Fruit fly (Drosophila melanogaster) whole organism, prepupa: ENCODE data around the gene Cyp6d5.

Experiments
- Blimp-1 ChIP-seq: fragments of 200-800 bp; sonication (Bioruptor generic); optimal IDR thresholded peaks from 3 replicates; lab custom pipeline; 2017; ENCODE audit warnings: missing biosample characterization, missing genetic modification characterization, mild to moderate bottlenecking, moderate library complexity, missing genetic modification reagents
- CG10631 ChIP-seq: fragments of 200-800 bp; sonication (Bioruptor generic); optimal IDR thresholded peaks from 2 replicates; lab custom pipeline; 2016; ENCODE audit warnings: missing biosample characterization, missing genetic modification characterization
- CG10669 ChIP-seq: fragments of 200-800 bp; sonication (Bioruptor generic); optimal IDR thresholded peaks from 3 replicates; lab custom pipeline; 2018; ENCODE audit warnings: missing biosample characterization, mild to moderate bottlenecking, missing genetic modification characterization, moderate library complexity
- CG11294 ChIP-seq: fragments of 200-800 bp; sonication (Bioruptor generic); IDR thresholded peaks from 2 replicates; pipeline ENCODE4 v1.3.6; 2022; ENCODE audit warnings: missing biosample characterization, missing genetic modification characterization
- CG11762 ChIP-seq: fragments of 200-800 bp; sonication (Bioruptor generic); optimal IDR thresholded peaks from 3 replicates; lab custom pipeline; 2016; ENCODE audit warnings: missing biosample characterization, missing genetic modification characterization; ENCODE audit not compliant: insufficient read depth
- CG11902 ChIP-seq: fragments of 200-800 bp; sonication (Bioruptor generic); optimal IDR thresholded peaks from 3 replicates; lab custom pipeline; 2016; ENCODE audit warnings: missing biosample characterization, missing genetic modification characterization
- CG1621 ChIP-seq: fragments of 200-800 bp; sonication (Bioruptor generic); optimal IDR thresholded peaks from 3 replicates; lab custom pipeline; 2018; ENCODE audit warnings: missing biosample characterization, mild to moderate bottlenecking, missing genetic modification characterization
- CG3032 ChIP-seq: fragments of 200-800 bp; optimal IDR thresholded peaks from 2 replicates; lab custom pipeline; 2019; ENCODE audit warnings: missing biosample characterization, mild to moderate bottlenecking, missing genetic modification characterization, moderate library complexity
- CG34406 ChIP-seq: fragments of 200-800 bp; sonication (Bioruptor generic); optimal IDR thresholded peaks from 3 replicates; lab custom pipeline; 2016; ENCODE audit warnings: missing biosample characterization, missing genetic modification characterization
- CG4318 ChIP-seq: fragments of 200-800 bp; sonication (Bioruptor generic); optimal IDR thresholded peaks from 3 replicates; lab custom pipeline; 2017; ENCODE audit warnings: missing biosample characterization, mild to moderate bottlenecking, missing genetic modification characterization
- CG6163 ChIP-seq: fragments of 200-800 bp; sonication (Bioruptor generic); IDR thresholded peaks from 3 replicates; pipeline ENCODE4 v1.3.6; 2022; ENCODE audit warnings: missing biosample characterization, missing genetic modification characterization
- CG6792 ChIP-seq: fragments of 200-800 bp; sonication (Bioruptor generic); optimal IDR thresholded peaks from 3 replicates; lab custom pipeline; 2016; ENCODE audit warnings: missing biosample characterization, missing genetic modification characterization
- CG6854 ChIP-seq: fragments of 200-800 bp; sonication (Bioruptor generic); optimal IDR thresholded peaks from 2 replicates; lab custom pipeline; 2017; ENCODE audit warnings: missing biosample characterization, mild to moderate bottlenecking, missing genetic modification characterization
- CG8319 ChIP-seq: fragments of 200-800 bp; sonication (Bioruptor generic); optimal IDR thresholded peaks from 3 replicates; lab custom pipeline; 2016; ENCODE audit warnings: missing biosample characterization, missing genetic modification characterization
- CG8632 ChIP-seq: fragments of 200-800 bp; sonication (Bioruptor generic); optimal IDR thresholded peaks from 3 replicates; lab custom pipeline; 2016; ENCODE audit warnings: missing biosample characterization, missing genetic modification characterization
- CG9139 ChIP-seq: fragments of 200-800 bp; sonication (Bioruptor generic); optimal IDR thresholded peaks from 3 replicates; lab custom pipeline; 2017; ENCODE audit warnings: missing biosample characterization, mild to moderate bottlenecking, missing genetic modification characterization
- Eip75B ChIP-seq: fragments of 200-800 bp; sonication (Bioruptor generic); optimal IDR thresholded peaks from 3 replicates; lab custom pipeline; 2016; ENCODE audit warnings: missing biosample characterization, missing genetic modification characterization
- Eip78C ChIP-seq: fragments of 200-800 bp; sonication (Bioruptor generic); peaks from one replicate; lab custom pipeline; 2016; ENCODE audit warnings: missing biosample characterization, missing genetic modification characterization
- Ets21C ChIP-seq: fragments of 200-800 bp; sonication (Bioruptor generic); optimal IDR thresholded peaks from 3 replicates; lab custom pipeline; 2016; ENCODE audit warnings: missing biosample characterization, missing genetic modification characterization
- Ets96B ChIP-seq: fragments of 200-800 bp; optimal IDR thresholded peaks from 2 replicates; lab custom pipeline; 2019; ENCODE audit warnings: missing biosample characterization, mild to moderate bottlenecking, missing genetic modification characterization, moderate library complexity
- Gug ChIP-seq: fragments of 200-800 bp; sonication (Bioruptor generic); IDR thresholded peaks from 2 replicates; pipeline ENCODE4 v1.3.6; 2022; ENCODE audit warnings: missing biosample characterization, missing genetic modification characterization
- Hr38 ChIP-seq: sonication (Bioruptor generic); optimal IDR thresholded peaks from 2 replicates; lab custom pipeline; 2016; ENCODE audit warnings: missing biosample characterization, missing genetic modification characterization
- Hr39 ChIP-seq: fragments of 200-800 bp; sonication (Bioruptor generic); optimal IDR thresholded peaks from 2 replicates; lab custom pipeline; 2016; ENCODE audit warnings: missing biosample characterization, missing genetic modification characterization
- Lpt ChIP-seq: fragments of 200-800 bp; sonication (Bioruptor generic); optimal IDR thresholded peaks from 3 replicates; lab custom pipeline; 2016; ENCODE audit warnings: missing biosample characterization, missing genetic modification characterization
- OdsH ChIP-seq: fragments of 200-800 bp; sonication (Bioruptor generic); optimal IDR thresholded peaks from 3 replicates; lab custom pipeline; 2016; ENCODE audit warnings: missing biosample characterization, missing genetic modification characterization
- Smox ChIP-seq: fragments of 200-800 bp; sonication (Bioruptor generic); optimal IDR thresholded peaks from 3 replicates; lab custom pipeline; 2016; ENCODE audit warnings: missing biosample characterization, missing genetic modification characterization
- Sox102F ChIP-seq: fragments of 200-800 bp; sonication (Bioruptor generic); optimal IDR thresholded peaks from 2 replicates; lab custom pipeline; 2016; ENCODE audit warnings: missing biosample characterization, mild to moderate bottlenecking, missing genetic modification characterization
- Sox14 ChIP-seq: fragments of 200-800 bp; sonication (Bioruptor generic); optimal IDR thresholded peaks from 3 replicates; lab custom pipeline; 2016; ENCODE audit warnings: missing biosample characterization, missing genetic modification characterization
- achi ChIP-seq: fragments of 200-800 bp; sonication (Bioruptor generic); optimal IDR thresholded peaks from 3 replicates; lab custom pipeline; 2016; ENCODE audit warnings: missing biosample characterization, missing genetic modification characterization
- acj6 ChIP-seq: fragments of 200-800 bp; sonication (Bioruptor generic); optimal IDR thresholded peaks from 3 replicates; lab custom pipeline; 2016; ENCODE audit warnings: missing biosample characterization, missing genetic modification characterization
- dac ChIP-seq: fragments of 200-800 bp; sonication (Bioruptor generic); optimal IDR thresholded peaks from 2 replicates; lab custom pipeline; 2017; ENCODE audit warnings: missing biosample characterization, mild to moderate bottlenecking, missing genetic modification characterization
- esn ChIP-seq: fragments of 200-800 bp; sonication (Bioruptor generic); optimal IDR thresholded peaks from 2 replicates; lab custom pipeline; 2016; ENCODE audit warnings: missing biosample characterization, mild to moderate bottlenecking, missing genetic modification characterization, moderate library complexity
- fd59A ChIP-seq: fragments of 200-800 bp; sonication (Bioruptor generic); optimal IDR thresholded peaks from 2 replicates; lab custom pipeline; 2017; ENCODE audit warnings: missing biosample characterization, mild to moderate bottlenecking, missing genetic modification characterization, missing genetic modification reagents
- fd85E ChIP-seq: fragments of 200-800 bp; sonication (Bioruptor generic); optimal IDR thresholded peaks from 3 replicates; lab custom pipeline; 2016; ENCODE audit warnings: missing biosample characterization, missing genetic modification characterization
- fkh ChIP-seq: fragments of 200-800 bp; sonication (Bioruptor generic); optimal IDR thresholded peaks from 3 replicates; lab custom pipeline; 2017; ENCODE audit warnings: missing biosample characterization, mild to moderate bottlenecking, missing genetic modification characterization, moderate library complexity
- lz ChIP-seq: fragments of 200-800 bp; sonication (Bioruptor generic); optimal IDR thresholded peaks from 3 replicates; lab custom pipeline; 2016; ENCODE audit warnings: missing biosample characterization, missing genetic modification characterization
- net ChIP-seq: fragments of 200-800 bp; sonication (Bioruptor generic); optimal IDR thresholded peaks from 3 replicates; lab custom pipeline; 2016; ENCODE audit warnings: missing biosample characterization, missing genetic modification characterization
- salr ChIP-seq, 2 experiments: fragments of 200-800 bp; sonication (Bioruptor generic); optimal IDR thresholded peaks; 3 replicates each; lab custom pipeline; 2016 to 2018; ENCODE audit warnings: missing biosample characterization in 2 of 2, missing genetic modification characterization in 2 of 2, mild to moderate bottlenecking in 1 of 2
- spab ChIP-seq: fragments of 200-800 bp; sonication (Bioruptor generic); optimal IDR thresholded peaks from 2 replicates; lab custom pipeline; 2017; ENCODE audit warnings: missing biosample characterization, mild to moderate bottlenecking, missing genetic modification characterization, missing genetic modification reagents
- ss ChIP-seq, 2 experiments: fragments of 200-800 bp; sonication (Bioruptor generic); optimal IDR thresholded peaks; 2 replicates in 1 of 2; 3 replicates in 1 of 2; lab custom pipeline; 2017 to 2018; ENCODE audit warnings: mild to moderate bottlenecking in 2 of 2, missing biosample characterization in 2 of 2, missing genetic modification characterization in 2 of 2, moderate library complexity in 1 of 2
- vri ChIP-seq: fragments of 200-800 bp; sonication (Bioruptor generic); optimal IDR thresholded peaks from 3 replicates; lab custom pipeline; 2016; ENCODE audit warnings: missing biosample characterization, mild to moderate bottlenecking, missing genetic modification characterization

Cyp6d5 gene

DNA sequence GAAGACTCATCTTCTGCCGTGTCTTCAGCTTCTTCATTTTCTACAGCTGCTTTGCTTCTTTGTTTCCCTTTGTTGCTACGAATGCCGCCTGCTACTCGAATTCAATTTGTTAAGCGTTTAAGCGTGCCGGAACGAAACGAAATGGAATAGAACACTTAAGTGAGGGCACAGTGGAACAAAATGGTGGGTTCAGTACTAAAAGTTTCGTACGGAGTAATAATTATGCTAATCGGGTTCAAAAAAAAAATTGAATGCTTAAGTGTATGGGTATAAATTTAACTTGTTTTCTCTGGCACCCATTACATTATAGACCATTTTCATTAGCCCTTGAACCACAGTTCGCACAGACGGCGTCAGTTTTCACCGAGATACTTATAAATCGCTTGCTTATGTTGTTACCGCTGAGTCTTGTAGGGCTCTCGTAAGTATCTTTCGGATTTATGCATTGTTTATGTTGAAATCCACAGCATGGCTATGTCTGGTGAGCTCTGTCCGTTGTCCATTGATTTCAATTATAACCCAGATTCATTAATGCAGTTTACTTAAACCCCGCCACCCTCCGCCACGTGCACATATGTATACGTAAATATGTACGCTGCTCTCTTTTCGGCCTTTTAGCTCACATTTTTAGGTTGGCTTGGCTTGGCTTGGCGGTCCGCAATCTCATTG is 16.4 kb upstream of the Cyp6d5 start (continued):
- TF ChIP-seq Ets96B (tag; lab: Kevin White, UChicago): peak; percentile 89
- TF ChIP-seq OdsH: peak; percentile 84
- TF ChIP-seq CG11902 (GFP tag; lab: Kevin White, UChicago): peak; percentile 88
- TF ChIP-seq CG4318: peak; percentile 52
- TF ChIP-seq CG8632: peak; percentile 81
- TF ChIP-seq dac (GFP tag; lab: Kevin White, UChicago): peak; percentile 30
- TF ChIP-seq Eip78C (GFP tag; lab: Kevin White, UChicago): peak; percentile 96
- peak; percentile 79 to 95 for TF ChIP-seq ss (GFP tag; optimal IDR thresholded peaks at IDR 0.05; lab: Kevin White, UChicago)
- TF ChIP-seq Eip75B (GFP tag; lab: Kevin White, UChicago): peak; percentile 88
- TF ChIP-seq, all 60 proteins: peak for 58

dm6 chr3R:14013827-14014488 is 15.1 kb upstream of the Cyp6d5 start:
- no peak for TF ChIP-seq Hr39 (GFP tag; lab: Kevin White, UChicago)
- peak; percentile 4 for TF ChIP-seq CG34406
- TF ChIP-seq Eip78C (GFP tag; lab: Kevin White, UChicago): peak; percentile 58
- TF ChIP-seq esn: no peak
- TF ChIP-seq spab (GFP tag; lab: Kevin White, UChicago): peak; percentile 15
- no peak for TF ChIP-seq Ets21C (GFP tag; lab: Kevin White, UChicago)
- TF ChIP-seq acj6 (GFP tag; lab: Kevin White, UChicago): peak; percentile 2
- TF ChIP-seq CG9139: no peak
- peak; percentile 20 for TF ChIP-seq CG3032 (tag; lab: Kevin White, UChicago)

DNA sequence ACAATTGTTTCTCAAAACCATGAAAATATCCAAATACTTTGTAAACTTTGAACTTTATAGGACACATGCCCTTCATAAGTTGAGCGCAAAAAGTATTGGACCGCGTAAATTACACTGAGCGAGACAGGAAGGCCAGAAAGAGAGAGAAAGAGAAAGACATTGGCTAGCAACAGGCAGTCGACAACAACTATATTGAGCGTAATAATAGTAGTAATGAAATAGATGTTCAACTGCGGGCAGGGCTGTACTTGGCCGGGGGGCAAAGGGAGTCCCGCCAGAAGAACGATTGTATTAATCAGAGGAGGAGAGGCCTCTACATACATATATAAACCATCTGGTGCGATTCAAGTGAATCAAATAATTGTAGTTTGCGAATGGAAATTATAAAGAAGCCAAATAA is 14.4 kb upstream of the Cyp6d5 start:
- TF ChIP-seq Sox102F (GFP tag; lab: Kevin White, UChicago): no peak
- TF ChIP-seq ss (GFP tag; optimal IDR thresholded peaks at IDR 0.05; lab: Kevin White, UChicago): peak in 1 of 2 experiments; percentile 29

DNA sequence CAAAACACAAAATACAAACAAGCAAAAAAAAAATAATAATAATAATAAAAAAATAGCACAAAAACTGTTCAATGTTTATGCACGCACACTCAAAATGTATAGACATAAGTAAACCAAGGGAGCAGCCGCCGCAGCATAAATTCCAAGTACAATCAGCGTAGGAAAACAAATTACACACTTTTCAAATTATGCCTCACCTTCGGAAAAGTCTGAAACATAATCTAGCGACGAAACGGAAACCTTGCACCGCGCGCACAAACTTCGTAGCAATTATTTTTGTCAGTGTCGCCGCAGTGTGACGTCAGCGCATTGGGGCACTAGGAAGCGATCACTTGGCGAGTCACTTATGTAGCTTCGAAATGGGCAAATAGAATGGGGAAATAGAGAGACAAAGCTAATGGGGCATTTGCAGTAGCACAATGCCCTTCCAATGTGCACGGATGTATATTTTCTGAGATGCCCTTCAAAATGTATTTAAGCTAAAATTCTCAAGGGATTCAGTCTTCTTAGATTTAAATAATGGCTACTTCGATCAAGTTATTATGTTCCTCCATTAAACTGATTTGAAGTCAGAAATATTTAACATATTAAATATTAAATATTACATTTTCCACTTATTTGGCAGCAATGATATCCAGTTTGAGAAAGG is 12.1 kb upstream of the Cyp6d5 start:
- peak; percentile 26 for TF ChIP-seq CG8632
- no peak for TF ChIP-seq fd85E (GFP tag; lab: Kevin White, UChicago)
- TF ChIP-seq CG1621 (tag; lab: Kevin White, UChicago): no peak
- TF ChIP-seq Ets21C (GFP tag; lab: Kevin White, UChicago): no peak
- no peak for TF ChIP-seq CG11902 (GFP tag; lab: Kevin White, UChicago)
- peak; percentile 28; the same call in 1 of the 2 replicates for TF ChIP-seq Gug (GFP tag; lab: Robert Waterston, UW)
- peak; percentile 34; the same call in 1 of the 2 replicates for TF ChIP-seq CG11294 (GFP tag; lab: Robert Waterston, UW)
- TF ChIP-seq CG6792 (GFP tag; lab: Kevin White, UChicago): no peak
- peak; percentile 16 for TF ChIP-seq CG10669
- TF ChIP-seq salr (GFP tag; optimal IDR thresholded peaks at IDR 0.05; lab: Kevin White, UChicago): no peak
- no peak for TF ChIP-seq lz (GFP tag; lab: Kevin White, UChicago)
- TF ChIP-seq OdsH: peak; percentile 27
- TF ChIP-seq CG11762 (GFP tag; lab: Kevin White, UChicago): no peak
- peak; percentile 48; the same call in 2 of the 3 replicates for TF ChIP-seq CG6163 (GFP tag; lab: Robert Waterston, UW)
- no peak for TF ChIP-seq vri (GFP tag; lab: Kevin White, UChicago)
- no peak for TF ChIP-seq Ets96B (tag; lab: Kevin White, UChicago)
- TF ChIP-seq fd59A (GFP tag; lab: Kevin White, UChicago): no peak
- no peak for TF ChIP-seq CG8319 (GFP tag; lab: Kevin White, UChicago)
- TF ChIP-seq Sox14 (GFP tag; lab: Kevin White, UChicago): no peak
- TF ChIP-seq Lpt (GFP tag; lab: Kevin White, UChicago): peak; percentile 14
- TF ChIP-seq Blimp-1: no peak
- TF ChIP-seq fkh (GFP tag; lab: Kevin White, UChicago): peak; percentile 39
- TF ChIP-seq Sox102F (GFP tag; lab: Kevin White, UChicago): no peak
- peak; percentile 13 for TF ChIP-seq achi
- TF ChIP-seq CG34406: no peak
- peak; percentile 36 for TF ChIP-seq CG10631 (GFP tag; lab: Kevin White, UChicago)
- peak; percentile 15 for TF ChIP-seq CG4318
- TF ChIP-seq Eip75B (GFP tag; lab: Kevin White, UChicago): no peak
- peak; percentile 22 for TF ChIP-seq net (GFP tag; lab: Kevin White, UChicago)
- TF ChIP-seq Hr38: no peak
- TF ChIP-seq Hr39 (GFP tag; lab: Kevin White, UChicago): no peak
- no peak for TF ChIP-seq Smox (GFP tag; lab: Kevin White, UChicago)
- no peak for TF ChIP-seq CG6854 (GFP tag; lab: Kevin White, UChicago)
- TF ChIP-seq CG9139: no peak
